Worm (Caenorhabditis elegans) whole organism, L4 larva: ENCODE measurements around the gene cth-1.

Experiments used
- F26F4.8 ChIP-seq: fragments of 200-800 bp; sonication (Bioruptor generic); conservative IDR thresholded peaks from 2 replicates; pipeline ENCODE4 v1.3.6; 2022; ENCODE audit warnings: missing genetic modification characterization, missing compliant biosample characterization
- T26A8.4 ChIP-seq: fragments of 200-800 bp; sonication (Bioruptor generic); IDR thresholded peaks from 2 replicates; pipeline ENCODE4 v1.3.6; 2022; ENCODE audit warnings: missing genetic modification characterization, missing compliant biosample characterization
- Y48G9A.11 ChIP-seq: fragments of 200-800 bp; sonication (Bioruptor generic); IDR thresholded peaks from 2 replicates; pipeline ENCODE4 v1.3.6; 2022; ENCODE audit warnings: missing genetic modification reagents, missing genetic modification characterization, missing compliant biosample characterization
- jun-1 ChIP-seq: fragments of 150-350 bp; optimal IDR thresholded peaks from 2 replicates; lab custom pipeline; 2014; ENCODE audit warnings: missing biosample characterization, missing genetic modification reagents, missing genetic modification characterization
- lsy-2 ChIP-seq, 2 experiments: fragments of 150-350 bp in 1 of 2; sonication (generic microtip) in 1 of 2; optimal IDR thresholded peaks; 2 replicates each; lab custom pipeline; 2014 to 2017; ENCODE audit warnings: missing biosample characterization in 2 of 2, missing genetic modification characterization in 2 of 2
- mdl-1 ChIP-seq, 2 experiments: fragments of 150-350 bp in 1 of 2; sonication (generic microtip) in 1 of 2; optimal IDR thresholded peaks; 2 replicates each; lab custom pipeline; 2014 to 2017; ENCODE audit warnings: missing biosample characterization in 2 of 2, missing genetic modification characterization in 2 of 2
- nhr-28 ChIP-seq: fragments of 150-350 bp; optimal IDR thresholded peaks from 2 replicates; lab custom pipeline; 2014; ENCODE audit warnings: missing biosample characterization, missing genetic modification characterization
- pqm-1 ChIP-seq: sonication (generic microtip); optimal IDR thresholded peaks from 2 replicates; lab custom pipeline; 2017; ENCODE audit warnings: missing biosample characterization, missing genetic modification characterization
- skn-1 ChIP-seq: fragments of 150-350 bp; optimal IDR thresholded peaks from 2 replicates; lab custom pipeline; 2014; ENCODE audit warnings: missing biosample characterization, missing genetic modification characterization
- snpc-4 ChIP-seq: fragments of 150-350 bp; optimal IDR thresholded peaks from 2 replicates; lab custom pipeline; 2014; ENCODE audit warnings: missing biosample characterization, missing genetic modification characterization
- tag-97 ChIP-seq: fragments of 200-800 bp; sonication (Bioruptor generic); IDR thresholded peaks from 2 replicates; pipeline ENCODE4 v1.3.6; 2022; ENCODE audit warnings: missing genetic modification characterization, missing compliant biosample characterization

ce11 chrV:16127401-16127800 lies 26.9 kb downstream of the cth-1 start, which contains the start of gene fbxa-143:
- TF ChIP-seq mdl-1 (tag; optimal IDR thresholded peaks at IDR 0.05; lab: Kevin White, UChicago) = no peak
- TF ChIP-seq F26F4.8 (GFP tag; lab: Robert Waterston, UW) = no peak
- no peak for TF ChIP-seq pqm-1 (tag; lab: Kevin White, UChicago)
- TF ChIP-seq T26A8.4 (GFP tag; lab: Robert Waterston, UW) = no peak
- no peak for TF ChIP-seq jun-1 (tag; lab: Kevin White, UChicago)
- TF ChIP-seq nhr-28 (tag; lab: Kevin White, UChicago) = peak; percentile 48
- no peak for TF ChIP-seq skn-1 (tag; lab: Kevin White, UChicago)
- no peak for TF ChIP-seq tag-97
- TF ChIP-seq lsy-2 (tag; optimal IDR thresholded peaks at IDR 0.05; lab: Kevin White, UChicago) = no peak
- no peak for TF ChIP-seq Y48G9A.11
- TF ChIP-seq snpc-4 (tag; lab: Kevin White, UChicago) = no peak
